Worm (Caenorhabditis elegans) whole organism, L3 larva: ENCODE measurements around the gene ilcr-2.

Source experiments
- ama-1 ChIP-seq: fragments of 150-350 bp; optimal IDR thresholded peaks from 2 replicates; lab custom pipeline; 2018
- daf-12 ChIP-seq: fragments of 150-350 bp; optimal IDR thresholded peaks from 2 replicates; lab custom pipeline; 2014; ENCODE audit warnings: missing biosample characterization, missing genetic modification reagents, missing genetic modification characterization
- elt-1 ChIP-seq: fragments of 150-350 bp; optimal IDR thresholded peaks from 2 replicates; lab custom pipeline; 2014; ENCODE audit warnings: missing biosample characterization, missing genetic modification characterization
- fos-1 ChIP-seq: fragments of 150-350 bp; optimal IDR thresholded peaks from 2 replicates; lab custom pipeline; 2014; ENCODE audit warnings: missing biosample characterization, missing genetic modification characterization
- mdl-1 ChIP-seq: fragments of 150-350 bp; optimal IDR thresholded peaks from 2 replicates; lab custom pipeline; 2014; ENCODE audit warnings: missing biosample characterization, missing genetic modification characterization
- nfya-1 ChIP-seq: sonication (generic microtip); optimal IDR thresholded peaks from 2 replicates; lab custom pipeline; 2017; ENCODE audit warnings: missing genetic modification characterization, mild to moderate bottlenecking, missing compliant biosample characterization, antibody characterized with exemption, moderate library complexity; ENCODE audit not compliant: insufficient read depth
- nhr-25 ChIP-seq: sonication (generic microtip); optimal IDR thresholded peaks from 2 replicates; lab custom pipeline; 2017; ENCODE audit warnings: missing biosample characterization, missing genetic modification characterization
- pqm-1 ChIP-seq: fragments of 150-350 bp; optimal IDR thresholded peaks from 2 replicates; lab custom pipeline; 2017; ENCODE audit warnings: missing biosample characterization, missing genetic modification characterization, inconsistent platforms
- sea-2 ChIP-seq: fragments of 150-350 bp; sonication (generic microtip); optimal IDR thresholded peaks from 4 replicates; lab custom pipeline; 2014; ENCODE audit warnings: missing biosample characterization, missing genetic modification reagents, missing genetic modification characterization
- skn-1 ChIP-seq: fragments of 150-350 bp; optimal IDR thresholded peaks from 2 replicates; lab custom pipeline; 2014; ENCODE audit warnings: missing biosample characterization, missing genetic modification characterization
- snpc-4 ChIP-seq: fragments of 150-350 bp; optimal IDR thresholded peaks from 2 replicates; lab custom pipeline; 2014; ENCODE audit warnings: missing biosample characterization, missing genetic modification characterization
- unc-39 ChIP-seq: sonication (generic microtip); optimal IDR thresholded peaks from 4 replicates; lab custom pipeline; 2017; ENCODE audit warnings: missing biosample characterization, missing genetic modification characterization
- zag-1 ChIP-seq: fragments of 150-350 bp; optimal IDR thresholded peaks from 2 replicates; lab custom pipeline; 2014; ENCODE audit warnings: missing biosample characterization, missing genetic modification characterization
- ztf-4 ChIP-seq: fragments of 150-350 bp; optimal IDR thresholded peaks from 2 replicates; lab custom pipeline; 2014; ENCODE audit warnings: missing biosample characterization, missing genetic modification characterization

DNA sequence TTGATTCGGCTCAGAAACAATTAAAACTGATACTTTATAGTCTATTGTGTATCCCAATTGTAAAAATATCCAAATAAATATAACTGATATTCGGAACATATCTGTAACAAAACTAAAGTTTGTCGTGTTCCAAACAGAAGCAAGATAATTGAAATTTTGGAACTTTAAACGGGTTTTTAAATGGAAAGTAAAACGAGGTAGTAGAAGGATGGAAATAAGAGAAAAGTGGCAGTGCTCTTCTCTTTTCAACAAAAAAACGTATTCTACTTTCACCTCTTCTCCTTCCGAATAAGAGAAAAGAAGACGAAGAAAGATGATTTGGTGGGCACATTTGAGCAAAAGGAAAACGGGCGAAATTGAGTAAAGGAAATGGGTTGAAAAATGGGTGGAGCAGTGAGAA lies 28.5 kb upstream of the ilcr-2 start, which contains the start of gene nmr-1:
- no peak for TF ChIP-seq snpc-4 (tag; lab: Kevin White, UChicago)
- no peak for TF ChIP-seq zag-1
- no peak for TF ChIP-seq daf-12
- TF ChIP-seq fos-1 (tag; lab: Kevin White, UChicago): no peak
- TF ChIP-seq nhr-25 (tag; lab: Kevin White, UChicago): no peak
- no peak for TF ChIP-seq ztf-4 (tag; lab: Kevin White, UChicago)
- TF ChIP-seq ama-1 (lab: Kevin White, UChicago): no peak
- no peak for TF ChIP-seq sea-2 (GFP tag; lab: Kevin White, UChicago)
- TF ChIP-seq mdl-1 (tag; lab: Kevin White, UChicago): no peak
- TF ChIP-seq pqm-1 (tag; lab: Kevin White, UChicago): no peak
- TF ChIP-seq unc-39: no peak
- no peak for TF ChIP-seq skn-1 (tag; lab: Kevin White, UChicago)
- no peak for TF ChIP-seq nfya-1 (tag; lab: Kevin White, UChicago)
- no peak for TF ChIP-seq elt-1
